Worm (Caenorhabditis elegans) whole organism, L4/young adult: ENCODE data around the gene C42C1.12.

Experiments
- W03F9.2 ChIP-seq: fragments of 150-350 bp; optimal IDR thresholded peaks from 2 replicates; lab custom pipeline; 2014; ENCODE audit warnings: missing biosample characterization, missing genetic modification characterization
- him-1 ChIP-seq: sonication (generic microtip); optimal IDR thresholded peaks from 2 replicates; lab custom pipeline; 2016; ENCODE audit warnings: missing genotype, missing genetic modification reagents, missing genetic modification characterization, missing compliant biosample characterization

DNA sequence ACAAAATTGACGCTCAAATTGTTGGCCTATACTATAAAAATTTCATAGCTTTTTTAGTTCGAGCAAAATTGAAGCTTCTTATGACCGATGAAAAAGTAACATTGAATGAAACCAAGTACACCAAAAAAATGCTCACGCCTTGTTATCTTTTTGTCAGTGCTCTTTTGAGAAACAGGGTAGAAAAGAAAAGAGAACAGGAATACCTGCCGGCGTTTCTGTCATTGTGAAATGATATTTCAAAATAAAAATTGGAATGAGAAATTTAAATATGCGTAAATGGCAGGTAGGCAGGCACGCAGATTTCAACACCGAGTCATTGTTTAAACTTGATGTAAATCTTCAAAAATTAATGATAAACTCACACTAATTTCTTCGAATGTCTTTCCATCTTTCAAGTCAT lies 22.7 kb upstream of the C42C1.12 start:
- no peak for TF ChIP-seq him-1 (tag; lab: Kevin White, UChicago)
- no peak for TF ChIP-seq W03F9.2 (tag; lab: Kevin White, UChicago)
